Worm (Caenorhabditis elegans) whole organism, young adult: ENCODE data around the gene nstp-5.
A peak's percentile ranks its signal among the peaks of the same experiment; 100 is the strongest.

Experiments used
- B0019.2 ChIP-seq: fragments of 200-800 bp; sonication (Bioruptor generic); conservative IDR thresholded peaks from 2 replicates; pipeline ENCODE4 v1.3.6; 2022; ENCODE audit warnings: missing genetic modification reagents, missing genetic modification characterization, missing compliant biosample characterization
- F10E7.11 ChIP-seq: sonication (generic microtip); optimal IDR thresholded peaks from 2 replicates; lab custom pipeline; 2017; ENCODE audit warnings: mild to moderate bottlenecking, missing genetic modification characterization, moderate library complexity, missing compliant biosample characterization
- F22D6.2 ChIP-seq: sonication (generic microtip); optimal IDR thresholded peaks from 2 replicates; lab custom pipeline; 2016; ENCODE audit warnings: mild to moderate bottlenecking, missing genetic modification characterization, missing compliant biosample characterization
- F39B2.1 ChIP-seq: fragments of 200-800 bp; sonication (Bioruptor generic); IDR thresholded peaks from 2 replicates; pipeline ENCODE4 v1.3.6; 2022; ENCODE audit warnings: missing genetic modification reagents, missing genetic modification characterization, missing compliant biosample characterization
- K12H6.12 ChIP-seq: fragments of 200-800 bp; sonication (Bioruptor generic); optimal IDR thresholded peaks from 2 replicates; lab custom pipeline; 2018; ENCODE audit warnings: mild to moderate bottlenecking, missing genetic modification characterization, missing compliant biosample characterization
- Y53G8AR.9 ChIP-seq: fragments of 200-800 bp; sonication (Bioruptor generic); conservative IDR thresholded peaks from 2 replicates; pipeline ENCODE4 v1.3.6; 2022; ENCODE audit warnings: missing genetic modification reagents, missing genetic modification characterization, missing compliant biosample characterization
- Y79H2A.3 ChIP-seq: fragments of 200-800 bp; sonication (Bioruptor generic); conservative IDR thresholded peaks from 2 replicates; pipeline ENCODE4 v1.3.6; 2022; ENCODE audit warnings: missing genetic modification reagents, missing genetic modification characterization, missing compliant biosample characterization
- ZK185.1 ChIP-seq: sonication (generic microtip); optimal IDR thresholded peaks from 2 replicates; lab custom pipeline; 2016; ENCODE audit warnings: mild to moderate bottlenecking, missing genetic modification characterization, missing compliant biosample characterization; ENCODE audit not compliant: poor library complexity, severe bottlenecking
- aptf-2 ChIP-seq: fragments of 200-800 bp; sonication (Bioruptor generic); conservative IDR thresholded peaks from 2 replicates; pipeline ENCODE4 v1.3.6; 2022; ENCODE audit warnings: missing genetic modification reagents, missing genetic modification characterization, missing compliant biosample characterization
- atf-7 ChIP-seq: sonication (generic microtip); optimal IDR thresholded peaks from 2 replicates; lab custom pipeline; 2017; ENCODE audit warnings: mild to moderate bottlenecking, missing genetic modification characterization, missing compliant biosample characterization
- cebp-1 ChIP-seq, 2 experiments: fragments of 200-800 bp in 1 of 2; sonication (Bioruptor generic) in 1 of 2; sonication (generic microtip) in 1 of 2; IDR thresholded peaks in 1 of 2; optimal IDR thresholded peaks in 1 of 2; 2 replicates each; pipeline versions ENCODE4 v1.3.6 to Lab custom; 2017 to 2022; ENCODE audit warnings: missing compliant biosample characterization in 2 of 2, missing genetic modification characterization in 2 of 2, mild to moderate bottlenecking in 1 of 2, missing genetic modification reagents in 1 of 2, moderate library complexity in 1 of 2
- cebp-2 ChIP-seq: fragments of 200-800 bp; sonication (Bioruptor generic); IDR thresholded peaks from 2 replicates; pipeline ENCODE4 v1.3.6; 2022; ENCODE audit warnings: missing genetic modification characterization, missing compliant biosample characterization
- ceh-27 ChIP-seq: fragments of 200-800 bp; sonication (Bioruptor generic); optimal IDR thresholded peaks from 2 replicates; lab custom pipeline; 2018; ENCODE audit warnings: mild to moderate bottlenecking, missing genetic modification characterization, moderate library complexity, missing compliant biosample characterization
- ceh-58 ChIP-seq: fragments of 200-800 bp; sonication (Bioruptor generic); IDR thresholded peaks from 2 replicates; pipeline ENCODE4 v1.3.6; 2022; ENCODE audit warnings: missing genetic modification characterization, missing compliant biosample characterization
- ceh-79 ChIP-seq: sonication (generic microtip); optimal IDR thresholded peaks from 2 replicates; lab custom pipeline; 2017; ENCODE audit warnings: mild to moderate bottlenecking, missing genetic modification characterization, missing compliant biosample characterization
- ceh-91 ChIP-seq: fragments of 200-800 bp; sonication (Bioruptor generic); IDR thresholded peaks from 2 replicates; pipeline ENCODE4 v1.3.6; 2022; ENCODE audit warnings: missing genetic modification reagents, missing genetic modification characterization, missing compliant biosample characterization
- chd-7 ChIP-seq: sonication (generic microtip); optimal IDR thresholded peaks from 2 replicates; lab custom pipeline; 2016; ENCODE audit warnings: mild to moderate bottlenecking, missing genetic modification characterization, moderate library complexity, missing compliant biosample characterization
- efl-1 ChIP-seq: fragments of 150-350 bp; optimal IDR thresholded peaks from 2 replicates; lab custom pipeline; 2014; ENCODE audit warnings: missing biosample characterization, missing genetic modification reagents, missing genetic modification characterization
- egl-44 ChIP-seq: fragments of 200-800 bp; sonication (Bioruptor generic); IDR thresholded peaks from 2 replicates; pipeline ENCODE4 v1.3.6; 2022; ENCODE audit warnings: missing genetic modification reagents, missing genetic modification characterization, missing compliant biosample characterization
- egrh-3 ChIP-seq: fragments of 200-800 bp; sonication (Bioruptor generic); IDR thresholded peaks from 2 replicates; pipeline ENCODE4 v1.3.6; 2022; ENCODE audit warnings: missing genetic modification reagents, missing genetic modification characterization, missing compliant biosample characterization
- ets-4 ChIP-seq: fragments of 200-800 bp; sonication (Bioruptor generic); optimal IDR thresholded peaks from 2 replicates; lab custom pipeline; 2018; ENCODE audit warnings: mild to moderate bottlenecking, missing genetic modification characterization, missing compliant biosample characterization
- gei-17 ChIP-seq: fragments of 200-800 bp; sonication (Bioruptor generic); optimal IDR thresholded peaks from 2 replicates; lab custom pipeline; 2018; ENCODE audit warnings: mild to moderate bottlenecking, missing genetic modification characterization, missing compliant biosample characterization
- hlh-12 ChIP-seq: sonication (generic microtip); optimal IDR thresholded peaks from 2 replicates; lab custom pipeline; 2016; ENCODE audit warnings: missing genetic modification characterization, missing compliant biosample characterization
- let-607 ChIP-seq, 2 experiments: fragments of 200-800 bp in 1 of 2; sonication (Bioruptor generic) in 1 of 2; sonication (generic microtip) in 1 of 2; optimal IDR thresholded peaks; 2 replicates each; lab custom pipeline; 2016 to 2018; ENCODE audit warnings: mild to moderate bottlenecking in 2 of 2, missing compliant biosample characterization in 2 of 2, missing genetic modification characterization in 2 of 2, moderate library complexity in 2 of 2, missing genotype in 1 of 2
- lin-35 ChIP-seq, 3 experiments: fragments of 150-350 bp in 2 of 3; sonication (generic microtip) in 1 of 3; optimal IDR thresholded peaks; 2 replicates each; lab custom pipeline; 2014 to 2018; ENCODE audit warnings: missing biosample characterization in 3 of 3, missing genetic modification characterization in 3 of 3, missing genetic modification reagents in 3 of 3
- lin-40 ChIP-seq: sonication (generic microtip); optimal IDR thresholded peaks from 2 replicates; lab custom pipeline; 2016; ENCODE audit warnings: missing genetic modification characterization, mild to moderate bottlenecking, missing compliant biosample characterization, missing genotype, missing genetic modification reagents
- lsl-1 ChIP-seq: fragments of 200-800 bp; sonication (Bioruptor generic); optimal IDR thresholded peaks from 2 replicates; lab custom pipeline; 2018; ENCODE audit warnings: mild to moderate bottlenecking, missing genetic modification characterization, moderate library complexity, missing compliant biosample characterization
- madf-6 ChIP-seq: fragments of 200-800 bp; sonication (Bioruptor generic); IDR thresholded peaks from 2 replicates; pipeline ENCODE4 v1.3.6; 2022; ENCODE audit warnings: missing genetic modification reagents, missing genetic modification characterization, missing compliant biosample characterization
- nfya-1 ChIP-seq: sonication (generic microtip); optimal IDR thresholded peaks from 2 replicates; lab custom pipeline; 2017; ENCODE audit warnings: antibody characterized with exemption, missing compliant biosample characterization, missing genetic modification characterization, borderline replicate concordance; ENCODE audit not compliant: insufficient read depth
- nfya-2 ChIP-seq: fragments of 200-800 bp; sonication (Bioruptor generic); IDR thresholded peaks from 2 replicates; pipeline ENCODE4 v1.3.6; 2022; ENCODE audit warnings: missing genetic modification reagents, missing genetic modification characterization, missing compliant biosample characterization
- nfyb-1 ChIP-seq: fragments of 200-800 bp; sonication (Bioruptor generic); IDR thresholded peaks from 2 replicates; pipeline ENCODE4 v1.3.6; 2022; ENCODE audit warnings: missing genetic modification reagents, missing genetic modification characterization, missing compliant biosample characterization
- nhr-80 ChIP-seq: sonication (generic microtip); optimal IDR thresholded peaks from 2 replicates; lab custom pipeline; 2016; ENCODE audit warnings: missing genetic modification characterization, missing compliant biosample characterization
- rcor-1 ChIP-seq: fragments of 200-800 bp; sonication (Bioruptor generic); IDR thresholded peaks from 2 replicates; pipeline ENCODE4 v1.3.6; 2022; ENCODE audit warnings: missing genetic modification reagents, missing genetic modification characterization, missing compliant biosample characterization
- rpc-1 ChIP-seq, 2 experiments: fragments of 150-350 bp in 1 of 2; sonication (generic microtip) in 1 of 2; optimal IDR thresholded peaks; 2 replicates each; lab custom pipeline; 2014 to 2018; ENCODE audit warnings: missing biosample characterization in 1 of 2, missing genetic modification characterization in 1 of 2, missing genetic modification reagents in 1 of 2, missing genotype in 1 of 2
- sea-2 ChIP-seq: fragments of 200-800 bp; sonication (Bioruptor generic); IDR thresholded peaks from 2 replicates; pipeline ENCODE4 v1.3.6; 2022; ENCODE audit warnings: missing genetic modification characterization, missing compliant biosample characterization
- snpc-1.1 ChIP-seq: sonication (generic microtip); optimal IDR thresholded peaks from 2 replicates; lab custom pipeline; 2017; ENCODE audit warnings: missing genetic modification characterization, mild to moderate bottlenecking, missing compliant biosample characterization, antibody characterized with exemption, moderate library complexity, missing genotype, missing genetic modification reagents; ENCODE audit not compliant: insufficient read depth
- snpc-3.4 ChIP-seq: sonication (generic microtip); optimal IDR thresholded peaks from 2 replicates; lab custom pipeline; 2017; ENCODE audit warnings: missing genetic modification characterization, mild to moderate bottlenecking, missing compliant biosample characterization, antibody characterized with exemption, moderate library complexity, missing genotype, missing genetic modification reagents
- snpc-4 ChIP-seq, 5 experiments: fragments of 150-350 bp in 1 of 5; sonication (generic microtip) in 4 of 5; optimal IDR thresholded peaks; 2 replicates each; lab custom pipeline; 2014 to 2018; ENCODE audit warnings: missing genetic modification characterization in 5 of 5, missing biosample characterization in 3 of 5, antibody characterized with exemption in 2 of 5, mild to moderate bottlenecking in 2 of 5, missing compliant biosample characterization in 2 of 5, missing genotype in 2 of 5, moderate library complexity in 2 of 5, missing genetic modification reagents in 1 of 5
- zfh-2 ChIP-seq: fragments of 200-800 bp; sonication (Bioruptor generic); conservative IDR thresholded peaks from 2 replicates; pipeline ENCODE4 v1.3.6; 2022; ENCODE audit warnings: missing genetic modification reagents, missing genetic modification characterization, missing compliant biosample characterization
- ztf-18 ChIP-seq: sonication (generic microtip); optimal IDR thresholded peaks from 2 replicates; lab custom pipeline; 2016; ENCODE audit warnings: missing genotype, mild to moderate bottlenecking, missing genetic modification characterization, missing compliant biosample characterization
- ztf-25 ChIP-seq: fragments of 200-800 bp; sonication (Bioruptor generic); IDR thresholded peaks from 2 replicates; pipeline ENCODE4 v1.3.6; 2022; ENCODE audit warnings: missing genetic modification reagents, missing genetic modification characterization, missing compliant biosample characterization

Gene nstp-5

DNA sequence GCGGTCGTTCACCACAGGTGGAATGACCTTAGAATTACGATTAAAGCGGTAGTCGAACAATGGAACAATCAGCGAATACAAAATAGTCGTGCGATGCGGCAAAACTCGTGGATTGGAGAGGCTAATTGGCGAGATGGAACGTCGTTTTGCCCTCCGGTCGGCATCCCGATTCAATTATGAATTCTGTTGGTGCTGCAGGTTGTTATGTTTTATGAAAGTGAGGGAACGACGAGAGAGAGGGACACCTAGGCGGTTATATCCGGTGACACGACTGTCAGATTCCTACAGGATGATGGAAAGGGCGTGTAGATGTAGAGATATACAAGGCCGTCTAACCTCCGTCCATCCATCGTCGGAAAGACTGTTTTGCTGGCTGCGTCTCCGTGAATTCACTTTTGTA lies 38.7 kb upstream of the nstp-5 start:
- no peak for TF ChIP-seq F39B2.1 (GFP tag; lab: Robert Waterston, UW)
- TF ChIP-seq zfh-2 = peak; percentile 53
- TF ChIP-seq gei-17 (GFP tag; lab: Kevin White, UChicago) = no peak

DNA sequence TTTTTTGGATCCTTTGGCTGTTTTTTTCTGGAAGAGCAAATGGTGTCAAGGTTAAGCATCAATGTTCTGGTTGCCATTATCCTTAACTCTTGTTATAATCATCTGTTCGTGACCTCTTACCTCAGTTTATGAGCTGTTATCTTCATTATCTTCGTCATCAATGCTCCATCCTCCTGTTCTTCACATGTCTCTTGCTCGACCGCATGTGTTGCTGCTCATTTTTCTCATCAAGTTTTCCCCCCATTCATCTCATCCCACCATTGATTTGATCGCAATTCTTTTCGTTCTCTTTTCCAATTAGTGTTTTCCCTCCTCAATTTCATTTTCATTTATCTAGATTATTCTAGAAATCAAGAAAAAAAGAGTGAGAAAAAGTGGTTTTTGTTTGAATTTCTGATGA lies 37.8 kb upstream of the nstp-5 start:
- TF ChIP-seq B0019.2 (GFP tag; lab: Robert Waterston, UW) = no peak
- TF ChIP-seq ceh-58 (GFP tag; lab: Robert Waterston, UW) = no peak
- TF ChIP-seq rpc-1 (optimal IDR thresholded peaks at IDR 0.05; lab: Kevin White, UChicago) = no peak
- no peak for TF ChIP-seq rpc-1 (tag; optimal IDR thresholded peaks at IDR 0.05; lab: Kevin White, UChicago)
- TF ChIP-seq rcor-1 (GFP tag; lab: Robert Waterston, UW) = no peak
- no peak for TF ChIP-seq nfyb-1
- TF ChIP-seq lin-40 (tag; lab: Kevin White, UChicago) = no peak
- no peak for TF ChIP-seq chd-7 (tag; lab: Kevin White, UChicago)
- no peak for TF ChIP-seq let-607 (tag; optimal IDR thresholded peaks at IDR 0.05; lab: Kevin White, UChicago)
- no peak for TF ChIP-seq nfya-1 (tag; lab: Kevin White, UChicago)
- TF ChIP-seq egrh-3 (GFP tag; lab: Robert Waterston, UW) = no peak
- TF ChIP-seq F10E7.11 (tag; lab: Kevin White, UChicago) = no peak
- no peak for TF ChIP-seq ceh-91 (GFP tag; lab: Robert Waterston, UW)
- TF ChIP-seq efl-1 = no peak
- no peak for TF ChIP-seq lin-35 (GFP tag; optimal IDR thresholded peaks at IDR 0.05; lab: Kevin White, UChicago)

DNA sequence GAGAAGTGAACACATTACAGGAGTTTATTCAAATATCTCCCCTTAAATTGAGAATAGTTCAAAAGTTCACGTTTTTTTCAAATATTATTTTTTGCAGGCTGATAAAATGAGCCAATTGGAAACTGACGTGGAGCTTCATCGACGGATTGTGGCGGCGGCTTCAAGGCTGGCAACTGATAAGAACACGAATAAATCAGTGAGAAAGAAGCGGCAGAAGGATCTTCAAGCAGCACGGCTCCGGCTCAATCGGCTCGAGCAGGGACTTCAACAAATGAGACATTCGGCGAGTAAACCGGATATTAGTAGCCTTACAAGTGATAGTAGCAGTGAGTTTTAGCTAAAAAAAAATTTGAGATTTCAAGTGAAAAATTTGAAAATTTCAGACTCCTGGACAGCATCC lies 30.0 kb upstream of the nstp-5 start, which contains the start of gene M02B1.4:
Gene M02B1.4, minus strand, starts transcription at position 9 of the 400 bp plus-strand sequence.
- TF ChIP-seq K12H6.12 (no peak), ZK185.1 (tag; lab: Kevin White, UChicago) (no peak), Y79H2A.3 (no peak), snpc-4 (GFP tag; optimal IDR thresholded peaks at IDR 0.05; lab: Kevin White, UChicago) (no peak), snpc-4 (tag; optimal IDR thresholded peaks at IDR 0.05; lab: Kevin White, UChicago) (no peak)

DNA sequence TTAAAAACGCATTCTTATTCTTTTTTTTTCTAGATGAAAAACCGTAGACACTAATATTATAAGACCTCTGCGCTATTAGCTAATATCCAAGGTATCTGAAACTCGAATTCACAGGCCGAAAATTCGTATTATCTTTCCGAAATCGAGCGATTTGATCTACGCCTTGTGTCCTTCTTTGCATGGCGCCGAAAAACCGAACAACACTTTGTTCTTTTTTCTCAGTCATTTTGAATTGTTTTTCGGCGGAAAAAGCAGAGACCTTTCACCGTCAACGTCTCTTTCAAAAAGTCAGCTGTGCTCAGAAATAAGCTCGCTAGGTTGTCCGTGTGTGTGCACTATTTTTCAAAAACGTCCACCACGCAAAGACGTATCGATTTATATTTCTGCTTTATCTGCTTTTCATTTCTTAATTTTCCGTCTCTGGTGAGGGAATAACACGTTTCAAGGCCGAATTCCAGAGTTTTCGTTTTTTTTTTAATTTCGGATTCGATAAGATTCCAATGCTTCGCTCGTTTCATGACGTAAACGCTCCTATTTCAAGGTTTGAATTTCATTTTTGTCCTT lies 24.4 kb upstream of the nstp-5 start:
- TF ChIP-seq F22D6.2 (tag; lab: Kevin White, UChicago) (no peak), hlh-12 (tag; lab: Kevin White, UChicago) (no peak), nhr-80 (tag; lab: Kevin White, UChicago) (no peak), snpc-3.4 (tag; lab: Kevin White, UChicago) (peak; percentile 0), snpc-4 (GFP tag; optimal IDR thresholded peaks at IDR 0.05; lab: Kevin White, UChicago) (no peak), snpc-4 (tag; optimal IDR thresholded peaks at IDR 0.05; lab: Kevin White, UChicago) (no peak), ztf-25 (0 out of 2 replicates have a peak, but pooled peaks have one; percentile 16), ets-4 (GFP tag; lab: Kevin White, UChicago) (no peak), egl-44 (GFP tag; lab: Robert Waterston, UW) (no peak), cebp-2 (no peak), madf-6 (GFP tag; lab: Robert Waterston, UW) (peak; percentile 61), atf-7 (no peak), zfh-2 (no peak), ceh-79 (tag; lab: Kevin White, UChicago) (no peak), lsl-1 (GFP tag; lab: Kevin White, UChicago) (no peak), rpc-1 (optimal IDR thresholded peaks at IDR 0.05; lab: Kevin White, UChicago) (no peak), rpc-1 (tag; optimal IDR thresholded peaks at IDR 0.05; lab: Kevin White, UChicago) (no peak), ztf-18 (tag; lab: Kevin White, UChicago) (no peak), nfya-2 (GFP tag; lab: Robert Waterston, UW) (no peak), ceh-27 (no peak), sea-2 (no peak), snpc-1.1 (tag; lab: Kevin White, UChicago) (no peak), Y53G8AR.9 (GFP tag; lab: Robert Waterston, UW) (no peak), cebp-1 (GFP tag; IDR thresholded peaks at IDR 0.05; lab: Robert Waterston, UW) (no peak), cebp-1 (tag; optimal IDR thresholded peaks at IDR 0.05; lab: Kevin White, UChicago) (no peak), aptf-2 (GFP tag; lab: Robert Waterston, UW) (no peak)
